Fruit fly (Drosophila melanogaster) whole organism, adult: ENCODE results near the gene djl.

Experiments
- CG12768 ChIP-seq: fragments of 200-800 bp; sonication (Bioruptor generic); optimal IDR thresholded peaks from 2 replicates; lab custom pipeline; 2017; ENCODE audit warnings: missing biosample characterization, missing genetic modification characterization, mild to moderate bottlenecking, moderate library complexity, missing genetic modification reagents
- CG5204 ChIP-seq: fragments of 200-800 bp; sonication (Bioruptor generic); optimal IDR thresholded peaks from 2 replicates; lab custom pipeline; 2016; ENCODE audit warnings: missing biosample characterization, missing genetic modification characterization
- Crg-1 ChIP-seq: fragments of 200-800 bp; sonication (Bioruptor generic); optimal IDR thresholded peaks from 2 replicates; lab custom pipeline; 2016; ENCODE audit warnings: missing biosample characterization, missing genetic modification characterization

dm6 chr3R:7111206-7111858 lies 50.8 kb downstream of the djl start:
- TF ChIP-seq CG12768 (GFP tag; lab: Kevin White, UChicago) = no peak
- no peak for TF ChIP-seq CG5204 (GFP tag; lab: Kevin White, UChicago)
- TF ChIP-seq Crg-1 = no peak
